Fruit fly (Drosophila melanogaster) whole organism, embryonic: Measurements from ENCODE around the gene CG14401.

Source experiments
- Blimp-1 ChIP-seq: fragments of 200-800 bp; sonication (Bioruptor generic); optimal IDR thresholded peaks from 3 replicates; lab custom pipeline; 2018; ENCODE audit warnings: missing biosample characterization, missing genetic modification characterization, mild to moderate bottlenecking, moderate library complexity, missing genetic modification reagents
- CG11247 ChIP-seq: fragments of 200-800 bp; sonication (Bioruptor generic); IDR thresholded peaks from 2 replicates; pipeline ENCODE4 v1.3.6; 2022; ENCODE audit warnings: missing biosample characterization, missing genetic modification characterization
- CG1529 ChIP-seq: fragments of 200-800 bp; sonication (Bioruptor generic); optimal IDR thresholded peaks from 3 replicates; lab custom pipeline; 2018; ENCODE audit warnings: missing biosample characterization, missing genetic modification characterization
- CG2678 ChIP-seq: fragments of 200-800 bp; sonication (Bioruptor generic); optimal IDR thresholded peaks from 3 replicates; lab custom pipeline; 2019; ENCODE audit warnings: missing biosample characterization, mild to moderate bottlenecking, missing genetic modification characterization, moderate library complexity
- CG4854 ChIP-seq: fragments of 200-800 bp; sonication (Bioruptor generic); optimal IDR thresholded peaks from 2 replicates; lab custom pipeline; 2016; ENCODE audit warnings: missing biosample characterization, missing genetic modification characterization, inconsistent platforms
- CG9609 ChIP-seq: fragments of 200-800 bp; sonication (Bioruptor generic); optimal IDR thresholded peaks from 3 replicates; lab custom pipeline; 2016; ENCODE audit warnings: missing biosample characterization, missing genetic modification characterization
- CG9817 ChIP-seq: fragments of 200-800 bp; sonication (Bioruptor generic); optimal IDR thresholded peaks from 2 replicates; lab custom pipeline; 2018; ENCODE audit warnings: missing biosample characterization, mild to moderate bottlenecking, missing genetic modification characterization, moderate library complexity
- exex ChIP-seq: fragments of 200-800 bp; sonication (Bioruptor generic); optimal IDR thresholded peaks from 4 replicates; lab custom pipeline; 2018; ENCODE audit warnings: missing biosample characterization, mild to moderate bottlenecking, missing genetic modification characterization, moderate library complexity
- fru ChIP-seq: fragments of >200 bp; optimal IDR thresholded peaks from 2 replicates; lab custom pipeline; 2017

DNA sequence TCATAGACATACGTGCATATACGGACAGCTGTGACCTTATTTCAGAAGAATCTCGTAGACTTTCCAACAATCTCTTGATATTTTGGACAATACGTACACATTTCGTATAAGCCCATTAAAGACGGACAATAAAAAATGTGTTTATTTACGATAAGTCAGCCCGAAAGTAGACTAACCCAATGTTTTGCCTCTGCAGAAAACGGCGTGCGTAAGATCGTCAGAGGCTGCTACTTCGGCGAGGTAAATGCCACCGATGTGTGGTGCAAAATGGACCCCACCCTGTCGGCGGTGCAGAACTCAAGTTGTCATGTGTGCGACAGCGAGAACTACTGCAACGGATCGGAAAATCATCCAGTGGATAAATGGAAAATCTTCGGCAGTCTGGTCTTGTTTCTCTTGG is 733 bp upstream of the CG14401 start:
- TF ChIP-seq CG11247 (GFP tag; lab: Robert Waterston, UW): no peak
- no peak for TF ChIP-seq CG1529 (GFP tag; lab: Kevin White, UChicago)
- no peak for TF ChIP-seq CG4854
- no peak for TF ChIP-seq Blimp-1 (GFP tag; lab: Kevin White, UChicago)
- no peak for TF ChIP-seq fru (lab: Kevin White, UChicago)
- no peak for TF ChIP-seq CG9609 (GFP tag; lab: Kevin White, UChicago)
- TF ChIP-seq CG9817: no peak
- no peak for TF ChIP-seq exex (tag; lab: Kevin White, UChicago)
- no peak for TF ChIP-seq CG2678 (tag; lab: Kevin White, UChicago)
